Worm (Caenorhabditis elegans) whole organism, young adult: ENCODE measurements around the gene EGAP1.5.

Experiments
- F52B5.7 ChIP-seq: sonication (generic microtip); optimal IDR thresholded peaks from 2 replicates; lab custom pipeline; 2016; ENCODE audit warnings: mild to moderate bottlenecking, missing genetic modification characterization, missing compliant biosample characterization
- T26A5.8 ChIP-seq: sonication (generic microtip); optimal IDR thresholded peaks from 2 replicates; lab custom pipeline; 2016; ENCODE audit warnings: missing genetic modification characterization, missing compliant biosample characterization
- Y79H2A.3 ChIP-seq: fragments of 200-800 bp; sonication (Bioruptor generic); conservative IDR thresholded peaks from 2 replicates; pipeline ENCODE4 v1.3.6; 2022; ENCODE audit warnings: missing genetic modification reagents, missing genetic modification characterization, missing compliant biosample characterization
- attf-3 ChIP-seq: fragments of 200-800 bp; sonication (Bioruptor generic); conservative IDR thresholded peaks from 2 replicates; pipeline ENCODE4 v1.3.6; 2022; ENCODE audit warnings: missing genetic modification reagents, missing genetic modification characterization, missing compliant biosample characterization
- ets-4 ChIP-seq: fragments of 200-800 bp; sonication (Bioruptor generic); optimal IDR thresholded peaks from 2 replicates; lab custom pipeline; 2018; ENCODE audit warnings: mild to moderate bottlenecking, missing genetic modification characterization, missing compliant biosample characterization
- hsf-1 ChIP-seq: fragments of 200-800 bp; sonication (Bioruptor generic); IDR thresholded peaks from 2 replicates; pipeline ENCODE4 v1.3.6; 2022; ENCODE audit warnings: missing genetic modification reagents, missing genetic modification characterization, missing compliant biosample characterization
- lin-35 ChIP-seq, 3 experiments: fragments of 150-350 bp in 2 of 3; sonication (generic microtip) in 1 of 3; optimal IDR thresholded peaks; 2 replicates each; lab custom pipeline; 2014 to 2018; ENCODE audit warnings: missing biosample characterization in 3 of 3, missing genetic modification characterization in 3 of 3, missing genetic modification reagents in 3 of 3

DNA sequence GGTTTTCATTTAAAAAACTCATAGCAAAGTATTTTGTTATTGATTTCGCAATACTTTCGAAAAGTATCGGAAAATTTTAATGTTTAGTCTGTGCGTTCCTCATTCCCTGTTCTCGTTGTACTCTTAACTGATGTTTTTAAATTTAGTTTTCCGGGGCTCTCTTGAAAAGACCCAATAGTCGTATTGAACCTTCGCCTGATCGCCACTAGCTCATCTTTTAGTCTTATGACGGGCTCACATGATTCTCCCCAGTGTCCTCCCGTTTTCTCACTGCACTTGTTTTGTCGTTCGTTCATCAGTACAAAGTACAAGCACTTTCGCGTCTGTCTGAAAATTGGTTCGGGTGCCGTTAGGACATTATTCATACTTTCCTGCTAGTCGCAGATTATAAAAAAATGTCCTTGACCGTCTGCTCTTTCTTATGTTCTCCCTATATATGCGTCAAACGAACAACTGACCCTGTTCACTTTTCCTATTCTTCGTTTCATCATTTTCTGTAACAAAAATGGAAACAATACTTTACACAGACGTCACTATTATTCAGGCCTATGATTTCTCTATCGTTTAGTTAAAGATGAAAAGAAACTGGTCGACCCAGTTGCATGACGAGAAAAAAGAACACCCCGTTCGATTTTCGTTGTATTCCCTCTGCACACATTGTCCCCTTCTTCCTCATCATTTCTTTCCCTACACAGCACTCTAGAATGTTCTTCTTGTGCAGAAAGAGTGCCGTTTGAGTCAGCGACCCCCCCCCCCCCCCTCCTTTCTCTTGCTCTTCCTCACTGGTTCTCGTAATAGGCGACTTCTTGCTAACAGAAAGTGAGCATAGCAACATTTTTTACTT is 8.2 kb downstream of the EGAP1.5 start, which contains the start of gene ubq-1:
- TF ChIP-seq T26A5.8 (tag; lab: Kevin White, UChicago) (no peak), F52B5.7 (tag; lab: Kevin White, UChicago) (no peak), hsf-1 (GFP tag; lab: Robert Waterston, UW) (peak; percentile 48; the same call in 1 of the 2 replicates), Y79H2A.3 (GFP tag; lab: Robert Waterston, UW) (no peak), ets-4 (GFP tag; lab: Kevin White, UChicago) (no peak), attf-3 (GFP tag; lab: Robert Waterston, UW) (no peak), lin-35 (GFP tag; optimal IDR thresholded peaks at IDR 0.05; lab: Kevin White, UChicago) (no peak)
